Fruit fly (Drosophila melanogaster): ENCODE results near the gene Gdi.

The Gdi gene

dm6 chr2L:9513771-9514170 lies 19.1 kb upstream of the Gdi start:
- TF ChIP-seq Myc (optimal IDR thresholded peaks at IDR 0.05) (no peak), ttk (optimal IDR thresholded peaks at IDR 0.05) (no peak), insv (optimal IDR thresholded peaks at IDR 0.05) (no peak), h (optimal IDR thresholded peaks at IDR 0.05) (no peak), psq (optimal IDR thresholded peaks at IDR 0.05) (no peak), Sin3A (optimal IDR thresholded peaks at IDR 0.05) (no peak)

dm6 chr2L:9512401-9513198 lies 17.9 kb upstream of the Gdi start:
- TF ChIP-seq Sin3A (optimal IDR thresholded peaks at IDR 0.05) (no peak), ttk (optimal IDR thresholded peaks at IDR 0.05) (no peak), psq (optimal IDR thresholded peaks at IDR 0.05) (no peak), Myc (optimal IDR thresholded peaks at IDR 0.05) (no peak), h (optimal IDR thresholded peaks at IDR 0.05) (no peak), insv (optimal IDR thresholded peaks at IDR 0.05) (no peak)

- TF ChIP-seq psq (optimal IDR thresholded peaks at IDR 0.05) (no peak), Myc (optimal IDR thresholded peaks at IDR 0.05) (no peak), h (optimal IDR thresholded peaks at IDR 0.05) (no peak), ttk (optimal IDR thresholded peaks at IDR 0.05) (no peak), Sin3A (optimal IDR thresholded peaks at IDR 0.05) (no peak), insv (optimal IDR thresholded peaks at IDR 0.05) (no peak)
Measured at dm6 chr2L:9510429-9510828, 15.8 kb upstream of the Gdi start.

dm6 chr2L:9509653-9510052 lies 15.0 kb upstream of the Gdi start:
- TF ChIP-seq ttk (optimal IDR thresholded peaks at IDR 0.05), result no peak

- TF ChIP-seq psq (optimal IDR thresholded peaks at IDR 0.05) (no peak), h (optimal IDR thresholded peaks at IDR 0.05) (no peak), Myc (optimal IDR thresholded peaks at IDR 0.05) (no peak), Sin3A (optimal IDR thresholded peaks at IDR 0.05) (no peak), insv (optimal IDR thresholded peaks at IDR 0.05) (no peak), ttk (optimal IDR thresholded peaks at IDR 0.05) (no peak)
Measured at dm6 chr2L:9508547-9509197, 14.0 kb upstream of the Gdi start.

dm6 chr2L:9506535-9507036 lies 11.9 kb upstream of the Gdi start:
- TF ChIP-seq Myc (optimal IDR thresholded peaks at IDR 0.05) (no peak), psq (optimal IDR thresholded peaks at IDR 0.05) (no peak), ttk (optimal IDR thresholded peaks at IDR 0.05) (no peak), Sin3A (optimal IDR thresholded peaks at IDR 0.05) (no peak), h (optimal IDR thresholded peaks at IDR 0.05) (no peak), insv (optimal IDR thresholded peaks at IDR 0.05) (no peak)

- TF ChIP-seq insv (optimal IDR thresholded peaks at IDR 0.05) (no peak), ttk (optimal IDR thresholded peaks at IDR 0.05) (no peak), Sin3A (optimal IDR thresholded peaks at IDR 0.05) (no peak), psq (optimal IDR thresholded peaks at IDR 0.05) (no peak), Myc (optimal IDR thresholded peaks at IDR 0.05) (no peak), h (optimal IDR thresholded peaks at IDR 0.05) (no peak)
Measured at dm6 chr2L:9505372-9506103, 10.9 kb upstream of the Gdi start.

dm6 chr2L:9502786-9503443 lies 8.2 kb upstream of the Gdi start:
- no peak for TF ChIP-seq h (optimal IDR thresholded peaks at IDR 0.05)
- TF ChIP-seq insv (optimal IDR thresholded peaks at IDR 0.05), result no peak
- no peak for TF ChIP-seq Sin3A (optimal IDR thresholded peaks at IDR 0.05)
- TF ChIP-seq psq (optimal IDR thresholded peaks at IDR 0.05), result no peak
- no peak for TF ChIP-seq ttk (optimal IDR thresholded peaks at IDR 0.05)
- TF ChIP-seq Myc (optimal IDR thresholded peaks at IDR 0.05), result no peak

- TF ChIP-seq Myc (optimal IDR thresholded peaks at IDR 0.05) (no peak), psq (optimal IDR thresholded peaks at IDR 0.05) (no peak), ttk (optimal IDR thresholded peaks at IDR 0.05) (no peak), h (optimal IDR thresholded peaks at IDR 0.05) (no peak), Sin3A (optimal IDR thresholded peaks at IDR 0.05) (no peak), insv (optimal IDR thresholded peaks at IDR 0.05) (no peak)
Measured at dm6 chr2L:9500454-9500853, 5.8 kb upstream of the Gdi start.

- TF ChIP-seq Sin3A (optimal IDR thresholded peaks at IDR 0.05) (no peak), ttk (optimal IDR thresholded peaks at IDR 0.05) (no peak), h (optimal IDR thresholded peaks at IDR 0.05) (no peak), psq (optimal IDR thresholded peaks at IDR 0.05) (no peak), insv (optimal IDR thresholded peaks at IDR 0.05) (no peak), Myc (optimal IDR thresholded peaks at IDR 0.05) (no peak)
Measured at dm6 chr2L:9498985-9499249, 4.2 kb upstream of the Gdi start.

dm6 chr2L:9498185-9498984 lies 3.7 kb upstream of the Gdi start:
- TF ChIP-seq h (optimal IDR thresholded peaks at IDR 0.05) (no peak), psq (optimal IDR thresholded peaks at IDR 0.05) (no peak), Sin3A (optimal IDR thresholded peaks at IDR 0.05) (no peak), Myc (optimal IDR thresholded peaks at IDR 0.05) (no peak), ttk (optimal IDR thresholded peaks at IDR 0.05) (no peak), insv (optimal IDR thresholded peaks at IDR 0.05) (no peak)
